Fruit fly (Drosophila melanogaster) whole organism: Measurements from ENCODE around the gene CG13721.

Source experiments
- CG8478 ChIP-seq: fragments of >200 bp; optimal IDR thresholded peaks from 2 replicates; lab custom pipeline; 2018; ENCODE audit warnings: inconsistent platforms
- Dll ChIP-seq: fragments of >200 bp; optimal IDR thresholded peaks from 2 replicates; lab custom pipeline; 2017
- EcR ChIP-seq, 2 experiments: fragments of >200 bp; optimal IDR thresholded peaks; 2 replicates each; lab custom pipeline; 2017; ENCODE audit warnings: missing biosample characterization in 2 of 2, missing genetic modification characterization in 2 of 2, missing genetic modification reagents in 2 of 2
- pan ChIP-seq: fragments of >200 bp; optimal IDR thresholded peaks from 2 replicates; lab custom pipeline; 2017
- psq ChIP-seq: fragments of >200 bp; optimal IDR thresholded peaks from 2 replicates; lab custom pipeline; 2017
- usp ChIP-seq: fragments of >200 bp; optimal IDR thresholded peaks from 2 replicates; lab custom pipeline; 2017; ENCODE audit warnings: missing biosample characterization, missing genetic modification characterization, mixed read lengths

CG13721 gene

dm6 chr3L:4497677-4498076 lies at the start of gene CG13721:
TSS of gene CG13721 (minus strand) at chr3L:4497777.
- TF ChIP-seq CG8478 (lab: Kevin White, UChicago) (no peak), usp (no peak)

DNA sequence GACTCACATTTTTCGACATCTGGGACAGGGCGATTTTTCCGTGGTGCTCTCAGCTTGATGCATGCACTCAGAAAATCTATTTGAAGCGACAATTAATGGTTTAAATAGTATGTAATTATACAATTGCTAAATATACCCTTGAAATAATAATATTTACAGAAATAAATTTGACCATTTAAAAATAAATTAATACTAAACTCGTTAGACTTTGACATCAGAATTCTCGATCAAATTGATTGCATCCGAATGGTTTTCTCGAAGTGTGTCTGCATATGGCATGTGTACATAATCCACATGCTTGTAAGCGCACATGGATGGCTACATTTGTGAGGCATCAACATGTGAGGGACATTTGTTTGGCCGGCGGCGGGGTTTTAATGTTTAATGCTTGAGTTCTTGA lies 49.1 kb upstream of the CG13721 start:
- TF ChIP-seq psq (lab: Kevin White, UChicago) (no peak), CG8478 (lab: Kevin White, UChicago) (no peak), Dll (no peak), EcR (GFP tag; optimal IDR thresholded peaks at IDR 0.05; lab: Kevin White, UChicago) (no peak), pan (lab: Kevin White, UChicago) (no peak), usp (no peak)

dm6 chr3L:4545731-4546130 lies 48.2 kb upstream of the CG13721 start:
- no peak for TF ChIP-seq usp
- TF ChIP-seq Dll = no peak
- no peak for TF ChIP-seq pan (lab: Kevin White, UChicago)
- TF ChIP-seq CG8478 (lab: Kevin White, UChicago) = no peak
- TF ChIP-seq psq (lab: Kevin White, UChicago) = no peak
- TF ChIP-seq EcR (GFP tag; optimal IDR thresholded peaks at IDR 0.05; lab: Kevin White, UChicago) = no peak

DNA sequence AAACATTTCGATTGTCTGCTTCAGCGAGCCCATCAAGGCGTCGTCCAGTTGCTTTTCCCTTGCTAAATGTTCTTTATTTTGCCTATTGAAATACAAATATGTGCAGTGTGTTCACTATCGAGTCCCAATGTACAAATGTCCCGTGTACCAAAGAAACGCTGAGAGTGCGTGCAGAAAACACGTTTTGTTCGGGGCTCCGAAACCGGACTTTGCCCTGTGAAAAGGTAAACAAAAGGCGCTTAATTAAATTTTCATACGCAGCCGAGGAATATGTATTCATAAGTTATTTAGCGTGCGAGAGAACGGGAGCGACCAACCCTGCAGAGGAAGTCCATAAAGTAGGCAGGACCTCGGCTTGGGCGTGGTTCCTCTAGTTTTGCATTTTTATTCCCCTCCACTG lies 47.6 kb upstream of the CG13721 start:
- TF ChIP-seq Dll (no peak), psq (lab: Kevin White, UChicago) (no peak), EcR (GFP tag; optimal IDR thresholded peaks at IDR 0.05; lab: Kevin White, UChicago) (no peak), pan (lab: Kevin White, UChicago) (no peak), usp (no peak), CG8478 (lab: Kevin White, UChicago) (no peak)

dm6 chr3L:4544633-4545032 lies 47.1 kb upstream of the CG13721 start:
- no peak for TF ChIP-seq psq (lab: Kevin White, UChicago)
- TF ChIP-seq EcR (GFP tag; optimal IDR thresholded peaks at IDR 0.05; lab: Kevin White, UChicago) = no peak
- TF ChIP-seq Dll = no peak
- TF ChIP-seq usp = no peak
- TF ChIP-seq pan (lab: Kevin White, UChicago) = no peak
- no peak for TF ChIP-seq CG8478 (lab: Kevin White, UChicago)

DNA sequence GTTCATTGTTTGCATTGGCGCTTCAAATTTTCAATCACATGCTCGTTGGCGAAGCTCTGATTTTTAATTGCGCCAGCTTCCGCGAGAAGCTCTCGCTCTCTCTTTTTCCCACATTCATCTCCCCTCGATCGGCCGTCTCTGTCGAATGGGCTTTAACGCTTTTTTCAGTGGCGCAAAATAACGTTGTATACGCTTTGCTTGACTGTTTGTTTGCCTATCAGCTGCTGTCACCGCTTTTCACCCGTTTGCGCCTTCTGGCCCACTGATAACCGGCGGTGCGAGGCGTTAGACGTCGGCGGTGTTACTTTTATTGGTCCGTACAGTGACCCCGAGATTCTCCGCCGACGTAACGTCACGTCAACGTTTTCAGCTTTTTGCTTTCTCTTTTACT lies 46.2 kb upstream of the CG13721 start:
- no peak for TF ChIP-seq psq (lab: Kevin White, UChicago)
- TF ChIP-seq EcR (GFP tag; optimal IDR thresholded peaks at IDR 0.05; lab: Kevin White, UChicago) = peak; percentile 44 to 88

DNA sequence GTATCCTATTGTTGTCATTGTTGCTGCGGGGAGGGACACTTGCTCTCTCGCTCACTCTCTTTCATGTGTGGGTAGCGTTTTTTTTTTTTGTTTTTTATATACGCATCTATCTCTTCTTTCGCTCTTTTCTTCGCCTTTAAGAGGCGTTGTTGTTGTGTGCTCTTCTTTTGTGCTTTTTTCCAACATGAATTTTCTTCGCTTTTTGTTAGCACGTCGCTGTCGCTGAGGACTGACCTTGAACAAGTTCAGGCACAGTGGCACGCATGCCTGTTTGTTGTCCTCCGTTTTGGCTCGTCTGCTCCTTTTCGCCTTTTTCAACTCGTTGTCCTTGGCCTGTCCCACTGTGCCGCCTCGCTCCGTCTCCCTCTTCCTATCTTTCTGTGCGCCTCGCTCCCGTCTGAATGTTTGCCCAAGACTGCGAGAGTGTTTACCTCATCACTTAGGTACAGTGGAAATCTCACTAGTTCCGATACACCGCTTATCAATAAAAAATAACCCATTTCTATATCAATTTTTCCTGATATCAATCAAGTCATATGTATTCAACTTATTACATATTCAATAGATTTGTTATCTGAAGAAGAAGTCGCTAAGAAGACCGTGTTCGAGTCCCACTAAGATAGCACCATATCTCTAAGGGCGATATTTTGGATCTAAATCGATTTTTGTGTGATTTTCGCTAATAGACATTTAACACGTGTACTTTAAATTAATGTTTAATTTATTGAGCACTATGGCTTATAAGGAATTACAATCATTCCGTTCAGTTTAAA lies 45.6 kb upstream of the CG13721 start:
- TF ChIP-seq EcR (GFP tag; optimal IDR thresholded peaks at IDR 0.05; lab: Kevin White, UChicago) = peak in 1 of 2 experiments; percentile 81
- no peak for TF ChIP-seq CG8478 (lab: Kevin White, UChicago)

DNA sequence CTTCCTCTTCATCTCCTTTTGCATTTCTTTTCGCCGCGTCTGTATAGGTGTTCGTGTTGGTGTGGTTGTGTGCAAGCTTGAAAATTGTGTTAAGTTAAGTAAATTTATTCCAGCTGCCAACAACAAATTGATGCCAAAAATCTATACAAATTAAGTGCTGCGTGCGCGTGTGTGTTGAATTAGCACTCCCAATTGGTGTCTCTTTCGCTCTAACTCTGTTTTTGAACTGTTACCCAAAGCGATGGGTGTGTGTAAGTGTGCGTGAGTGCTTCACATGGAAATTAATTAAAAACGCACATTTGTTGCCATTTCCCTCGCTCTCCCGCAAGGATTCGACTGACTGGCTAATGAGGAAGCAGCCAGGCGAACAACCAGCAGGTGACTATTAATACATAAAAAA lies 45.0 kb upstream of the CG13721 start:
- TF ChIP-seq psq (lab: Kevin White, UChicago) = no peak
- TF ChIP-seq pan (lab: Kevin White, UChicago) = no peak
- no peak for TF ChIP-seq Dll
- TF ChIP-seq EcR (GFP tag; optimal IDR thresholded peaks at IDR 0.05; lab: Kevin White, UChicago) = no peak
- no peak for TF ChIP-seq usp
- TF ChIP-seq CG8478 (lab: Kevin White, UChicago) = no peak

- TF ChIP-seq pan (lab: Kevin White, UChicago) = no peak
- no peak for TF ChIP-seq CG8478 (lab: Kevin White, UChicago)
- TF ChIP-seq Dll = no peak
- no peak for TF ChIP-seq psq (lab: Kevin White, UChicago)
- TF ChIP-seq usp = no peak
- no peak for TF ChIP-seq EcR (GFP tag; optimal IDR thresholded peaks at IDR 0.05; lab: Kevin White, UChicago)
Observed at dm6 chr3L:4541573-4542371, 44.2 kb upstream of the CG13721 start, which contains the start of gene CG11357. TSS of gene CG11357 (plus strand) at chr3L:4542051.

dm6 chr3L:4541070-4541469 lies 43.5 kb upstream of the CG13721 start, which contains the start of gene CG32243:
TSS of gene CG32243 (minus strand) at chr3L:4541244.
- no peak for TF ChIP-seq EcR (GFP tag; optimal IDR thresholded peaks at IDR 0.05; lab: Kevin White, UChicago)
- no peak for TF ChIP-seq usp
- no peak for TF ChIP-seq pan (lab: Kevin White, UChicago)
- TF ChIP-seq Dll = no peak
- no peak for TF ChIP-seq CG8478 (lab: Kevin White, UChicago)
- no peak for TF ChIP-seq psq (lab: Kevin White, UChicago)

- TF ChIP-seq usp = no peak
- no peak for TF ChIP-seq pan (lab: Kevin White, UChicago)
- TF ChIP-seq EcR (GFP tag; optimal IDR thresholded peaks at IDR 0.05; lab: Kevin White, UChicago) = no peak
- TF ChIP-seq psq (lab: Kevin White, UChicago) = no peak
Observed at dm6 chr3L:4534481-4534880, 36.9 kb upstream of the CG13721 start.

dm6 chr3L:4533941-4534340 lies 36.4 kb upstream of the CG13721 start:
- TF ChIP-seq Dll (no peak), EcR (GFP tag; optimal IDR thresholded peaks at IDR 0.05; lab: Kevin White, UChicago) (no peak), psq (lab: Kevin White, UChicago) (no peak), CG8478 (lab: Kevin White, UChicago) (no peak), usp (no peak), pan (lab: Kevin White, UChicago) (no peak)
